Worm (Caenorhabditis elegans) whole organism, late embryonic: ENCODE results near the gene scl-7.

ENCODE experiments used
- C38D4.7 ChIP-seq: fragments of 200-800 bp; sonication (Bioruptor generic); optimal IDR thresholded peaks from 2 replicates; lab custom pipeline; 2018; ENCODE audit warnings: mild to moderate bottlenecking, missing genetic modification characterization, moderate library complexity, missing compliant biosample characterization
- F13H6.1 ChIP-seq: sonication (generic microtip); optimal IDR thresholded peaks from 2 replicates; lab custom pipeline; 2016; ENCODE audit warnings: missing genetic modification characterization, missing compliant biosample characterization
- K09A11.1 ChIP-seq: sonication (generic microtip); optimal IDR thresholded peaks from 2 replicates; lab custom pipeline; 2017; ENCODE audit warnings: antibody characterized with exemption, mild to moderate bottlenecking, missing genetic modification characterization, missing compliant biosample characterization; ENCODE audit not compliant: insufficient read depth
- T23F11.4 ChIP-seq: fragments of 200-800 bp; sonication (Bioruptor generic); optimal IDR thresholded peaks from 2 replicates; lab custom pipeline; 2018; ENCODE audit warnings: mild to moderate bottlenecking, missing genetic modification characterization, missing compliant biosample characterization
- ama-1 ChIP-seq: fragments of 150-350 bp; optimal IDR thresholded peaks from 2 replicates; lab custom pipeline; 2014
- ceh-14 ChIP-seq: sonication (generic microtip); optimal IDR thresholded peaks from 2 replicates; lab custom pipeline; 2016; ENCODE audit warnings: missing genotype, missing genetic modification characterization, missing compliant biosample characterization
- ceh-2 ChIP-seq: sonication (generic microtip); optimal IDR thresholded peaks from 2 replicates; lab custom pipeline; 2016; ENCODE audit warnings: missing genotype, missing genetic modification characterization, missing compliant biosample characterization
- ceh-22 ChIP-seq: sonication (generic microtip); optimal IDR thresholded peaks from 2 replicates; lab custom pipeline; 2017; ENCODE audit warnings: missing biosample characterization, missing genetic modification characterization
- ceh-34 ChIP-seq: sonication (generic microtip); optimal IDR thresholded peaks from 2 replicates; lab custom pipeline; 2016; ENCODE audit warnings: mild to moderate bottlenecking, missing genetic modification characterization, missing compliant biosample characterization
- ceh-48 ChIP-seq: sonication (generic microtip); optimal IDR thresholded peaks from 2 replicates; lab custom pipeline; 2016; ENCODE audit warnings: missing genetic modification characterization, inconsistent platforms, missing compliant biosample characterization
- dve-1 ChIP-seq: sonication (generic microtip); optimal IDR thresholded peaks from 2 replicates; lab custom pipeline; 2017; ENCODE audit warnings: antibody characterized with exemption, mild to moderate bottlenecking, missing genetic modification characterization, missing compliant biosample characterization
- elt-2 ChIP-seq: sonication (generic microtip); optimal IDR thresholded peaks from 2 replicates; lab custom pipeline; 2016; ENCODE audit warnings: missing genetic modification reagents, missing genetic modification characterization, missing compliant biosample characterization
- elt-4 ChIP-seq: sonication (generic microtip); optimal IDR thresholded peaks from 2 replicates; lab custom pipeline; 2016; ENCODE audit warnings: missing genetic modification characterization, missing compliant biosample characterization
- ets-4 ChIP-seq: sonication (generic microtip); optimal IDR thresholded peaks from 2 replicates; lab custom pipeline; 2016; ENCODE audit warnings: missing genetic modification characterization, missing compliant biosample characterization
- eyg-1 ChIP-seq: sonication (generic microtip); optimal IDR thresholded peaks from 2 replicates; lab custom pipeline; 2016; ENCODE audit warnings: missing genotype, missing genetic modification characterization, missing compliant biosample characterization
- gmeb-2 ChIP-seq: sonication (generic microtip); optimal IDR thresholded peaks from 2 replicates; lab custom pipeline; 2016; ENCODE audit warnings: missing genetic modification characterization, inconsistent platforms, missing compliant biosample characterization
- hlh-13 ChIP-seq: fragments of 200-800 bp; sonication (Bioruptor generic); optimal IDR thresholded peaks from 2 replicates; lab custom pipeline; 2018; ENCODE audit warnings: mild to moderate bottlenecking, missing genetic modification characterization, missing compliant biosample characterization
- hlh-6 ChIP-seq: sonication (generic microtip); optimal IDR thresholded peaks from 2 replicates; lab custom pipeline; 2016; ENCODE audit warnings: missing genotype, missing genetic modification characterization, missing compliant biosample characterization
- hlh-8 ChIP-seq: sonication (generic microtip); optimal IDR thresholded peaks from 2 replicates; lab custom pipeline; 2016; ENCODE audit warnings: missing genotype, missing genetic modification characterization, missing compliant biosample characterization
- madf-2 ChIP-seq: sonication (generic microtip); optimal IDR thresholded peaks from 2 replicates; lab custom pipeline; 2017; ENCODE audit warnings: missing genetic modification characterization, missing compliant biosample characterization
- nfya-1 ChIP-seq: sonication (generic microtip); optimal IDR thresholded peaks from 2 replicates; lab custom pipeline; 2017; ENCODE audit warnings: missing genetic modification characterization, mild to moderate bottlenecking, missing compliant biosample characterization, antibody characterized with exemption, moderate library complexity
- nhr-232 ChIP-seq: sonication (generic microtip); optimal IDR thresholded peaks from 2 replicates; lab custom pipeline; 2016; ENCODE audit warnings: missing genetic modification characterization, missing compliant biosample characterization
- pha-2 ChIP-seq: sonication (generic microtip); optimal IDR thresholded peaks from 2 replicates; lab custom pipeline; 2017; ENCODE audit warnings: mild to moderate bottlenecking, missing genetic modification characterization, missing compliant biosample characterization
- pha-4 ChIP-seq: fragments of 150-350 bp; optimal IDR thresholded peaks from 2 replicates; lab custom pipeline; 2018; ENCODE audit warnings: missing biosample characterization, missing genetic modification reagents, missing genetic modification characterization
- ref-2 ChIP-seq: sonication (generic microtip); optimal IDR thresholded peaks from 2 replicates; lab custom pipeline; 2016; ENCODE audit warnings: missing genetic modification characterization, missing compliant biosample characterization
- rnt-1 ChIP-seq: sonication (generic microtip); optimal IDR thresholded peaks from 2 replicates; lab custom pipeline; 2016; ENCODE audit warnings: missing genetic modification characterization, missing compliant biosample characterization
- sdc-2 ChIP-seq: sonication (generic microtip); optimal IDR thresholded peaks from 2 replicates; lab custom pipeline; 2016; ENCODE audit warnings: missing genotype, missing genetic modification characterization, missing compliant biosample characterization
- sox-2 ChIP-seq: fragments of 200-800 bp; sonication (Bioruptor generic); IDR thresholded peaks from 2 replicates; pipeline ENCODE4 v1.3.6; 2022; ENCODE audit warnings: missing genetic modification reagents, missing genetic modification characterization, missing compliant biosample characterization
- tbx-2 ChIP-seq: sonication (generic microtip); optimal IDR thresholded peaks from 2 replicates; lab custom pipeline; 2016; ENCODE audit warnings: missing genetic modification characterization, missing compliant biosample characterization
- tbx-7 ChIP-seq: sonication (generic microtip); optimal IDR thresholded peaks from 2 replicates; lab custom pipeline; 2016; ENCODE audit warnings: missing genotype, missing genetic modification characterization, missing compliant biosample characterization
- ttx-3 ChIP-seq: sonication (generic microtip); optimal IDR thresholded peaks from 2 replicates; lab custom pipeline; 2016; ENCODE audit warnings: missing genetic modification reagents, missing genetic modification characterization, missing compliant biosample characterization
- unc-42 ChIP-seq: sonication (generic microtip); optimal IDR thresholded peaks from 2 replicates; lab custom pipeline; 2016; ENCODE audit warnings: missing genotype, missing genetic modification characterization, missing compliant biosample characterization
- unc-86 ChIP-seq: sonication (generic microtip); optimal IDR thresholded peaks from 2 replicates; lab custom pipeline; 2016; ENCODE audit warnings: missing genetic modification characterization, missing compliant biosample characterization
- zip-5 ChIP-seq: sonication (generic microtip); optimal IDR thresholded peaks from 2 replicates; lab custom pipeline; 2016; ENCODE audit warnings: missing genetic modification characterization, missing compliant biosample characterization
- ztf-16 ChIP-seq: sonication (generic microtip); optimal IDR thresholded peaks from 2 replicates; lab custom pipeline; 2017; ENCODE audit warnings: missing genetic modification characterization, missing compliant biosample characterization

scl-7 gene

ce11 chrIV:13033516-13033915, 36.7 kb upstream of the scl-7 start:
- no peak for TF ChIP-seq tbx-2 (tag; lab: Kevin White, UChicago)
- no peak for TF ChIP-seq zip-5
- no peak for TF ChIP-seq ceh-48 (tag; lab: Kevin White, UChicago)
- no peak for TF ChIP-seq tbx-7 (tag; lab: Kevin White, UChicago)
- no peak for TF ChIP-seq hlh-6
- no peak for TF ChIP-seq hlh-8 (tag; lab: Kevin White, UChicago)
- TF ChIP-seq ceh-34: no peak
- TF ChIP-seq nhr-232 (tag; lab: Kevin White, UChicago): no peak
- TF ChIP-seq hlh-13 (GFP tag; lab: Kevin White, UChicago): no peak
- TF ChIP-seq, all 69 proteins: peak for 0

- no peak for TF ChIP-seq K09A11.1 (tag; lab: Kevin White, UChicago)
- no peak for TF ChIP-seq pha-4 (tag; lab: Kevin White, UChicago)
- TF ChIP-seq dve-1 (tag; lab: Kevin White, UChicago): no peak
- no peak for TF ChIP-seq ama-1 (lab: Kevin White, UChicago)
Observed at ce11 chrIV:13035302-13035701, 34.9 kb upstream of the scl-7 start.

- no peak for TF ChIP-seq ref-2 (tag; lab: Kevin White, UChicago)
Observed at ce11 chrIV:13036835-13037234, 33.4 kb upstream of the scl-7 start.

ce11 chrIV:13038888-13039287, 31.4 kb upstream of the scl-7 start, which contains the start of gene F49E11.2:
Gene F49E11.2 (minus strand): TSS chrIV:13038988.
- no peak for TF ChIP-seq K09A11.1 (tag; lab: Kevin White, UChicago)
- no peak for TF ChIP-seq C38D4.7 (GFP tag; lab: Kevin White, UChicago)
- TF ChIP-seq ets-4 (tag; lab: Kevin White, UChicago): no peak
- no peak for TF ChIP-seq pha-2 (tag; lab: Kevin White, UChicago)
- TF ChIP-seq ceh-22: no peak
- no peak for TF ChIP-seq T23F11.4 (GFP tag; lab: Kevin White, UChicago)
- TF ChIP-seq F13H6.1 (tag; lab: Kevin White, UChicago): no peak
- no peak for TF ChIP-seq rnt-1 (tag; lab: Kevin White, UChicago)
- TF ChIP-seq, all 69 proteins: peak for 0

ce11 chrIV:13041486-13041885, 28.8 kb upstream of the scl-7 start:
- TF ChIP-seq nfya-1 (tag; lab: Kevin White, UChicago) (peak; percentile 87), dve-1 (tag; lab: Kevin White, UChicago) (no peak)

- TF ChIP-seq hlh-6 (no peak), elt-2 (tag; lab: Kevin White, UChicago) (no peak), ceh-14 (tag; lab: Kevin White, UChicago) (no peak), gmeb-2 (tag; lab: Kevin White, UChicago) (no peak), unc-86 (tag; lab: Kevin White, UChicago) (no peak), eyg-1 (tag; lab: Kevin White, UChicago) (no peak), unc-42 (tag; lab: Kevin White, UChicago) (no peak), elt-4 (tag; lab: Kevin White, UChicago) (no peak), madf-2 (no peak), sox-2 (GFP tag; lab: Robert Waterston, UW) (no peak), ama-1 (lab: Kevin White, UChicago) (no peak), ceh-2 (tag; lab: Kevin White, UChicago) (no peak), ztf-16 (tag; lab: Kevin White, UChicago) (no peak), hlh-13 (GFP tag; lab: Kevin White, UChicago) (no peak), ttx-3 (tag; lab: Kevin White, UChicago) (no peak), sdc-2 (tag; lab: Kevin White, UChicago) (no peak)
Observed at ce11 chrIV:13042091-13042490, 28.2 kb upstream of the scl-7 start, which contains the start of gene amt-2. Gene amt-2 (plus strand): TSS chrIV:13042391.
